Worm (Caenorhabditis elegans): ENCODE data around the gene C47D12.5.

DNA sequence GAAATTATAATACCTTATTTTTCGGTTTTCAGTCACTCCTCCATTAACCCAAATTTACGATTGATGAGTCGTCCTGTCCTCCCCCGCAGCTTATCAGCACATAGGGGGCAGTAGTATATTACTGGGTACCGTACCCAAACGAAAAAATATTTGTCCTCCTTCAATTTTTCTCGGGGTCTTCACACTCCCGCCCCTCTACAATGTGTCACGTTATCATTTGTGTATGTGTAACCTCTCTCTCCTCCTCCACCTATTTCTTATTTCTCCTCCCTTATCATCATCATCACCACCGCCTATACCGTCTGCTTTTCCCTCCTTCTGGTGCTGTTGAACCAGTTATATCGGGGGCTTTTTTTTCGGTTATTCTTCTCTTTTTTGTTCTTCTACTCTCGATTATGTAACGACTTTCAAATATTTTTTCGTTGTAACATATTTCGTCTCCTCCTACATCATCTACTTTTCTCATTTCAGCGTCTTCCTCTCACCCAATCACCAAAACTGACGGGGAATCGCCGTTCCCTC, 38.7 kb downstream of the C47D12.5 start, which contains the start of gene ghi-1:
- TF ChIP-seq ceh-9 (tag; optimal IDR thresholded peaks at IDR 0.05): no peak
- TF ChIP-seq lin-15B (tag; optimal IDR thresholded peaks at IDR 0.05): no peak
- TF ChIP-seq elt-1 (tag; optimal IDR thresholded peaks at IDR 0.05): no peak
- TF ChIP-seq fkh-10 (GFP tag; optimal IDR thresholded peaks at IDR 0.05): no peak
- TF ChIP-seq nhr-76 (tag; optimal IDR thresholded peaks at IDR 0.05): no peak
- peak; percentile 17 for TF ChIP-seq skn-1 (tag; optimal IDR thresholded peaks at IDR 0.05)
- no peak for TF ChIP-seq snpc-4 (tag; optimal IDR thresholded peaks at IDR 0.05)
- TF ChIP-seq daf-12 (tag; optimal IDR thresholded peaks at IDR 0.05): no peak
- no peak for TF ChIP-seq lin-39 (tag; optimal IDR thresholded peaks at IDR 0.05)
- no peak for TF ChIP-seq ceh-16 (tag; optimal IDR thresholded peaks at IDR 0.05)
- TF ChIP-seq ceh-82 (tag; optimal IDR thresholded peaks at IDR 0.05): no peak
- no peak for TF ChIP-seq nhr-237 (tag; optimal IDR thresholded peaks at IDR 0.05)
